Fruit fly (Drosophila melanogaster) whole organism, embryonic: ENCODE data around the gene Kaz1-ORFB.

ENCODE experiments used
- Atf6 ChIP-seq: fragments of 200-800 bp; sonication (Bioruptor generic); IDR thresholded peaks from 2 replicates; pipeline ENCODE4 v1.3.6; 2022; ENCODE audit warnings: missing biosample characterization, missing genetic modification characterization
- CG10209 ChIP-seq: fragments of 200-800 bp; sonication (Bioruptor generic); optimal IDR thresholded peaks from 3 replicates; lab custom pipeline; 2017; ENCODE audit warnings: missing biosample characterization, mild to moderate bottlenecking, missing genetic modification characterization, missing genetic modification reagents
- CG10462 ChIP-seq: fragments of 200-800 bp; sonication (Bioruptor generic); optimal IDR thresholded peaks from 2 replicates; lab custom pipeline; 2016; ENCODE audit warnings: missing biosample characterization, missing genetic modification characterization
- CG11247 ChIP-seq: fragments of 200-800 bp; sonication (Bioruptor generic); IDR thresholded peaks from 2 replicates; pipeline ENCODE4 v1.3.6; 2022; ENCODE audit warnings: missing biosample characterization, missing genetic modification characterization
- CG11398 ChIP-seq: fragments of 200-800 bp; sonication (Bioruptor generic); optimal IDR thresholded peaks from 2 replicates; lab custom pipeline; 2016; ENCODE audit warnings: missing biosample characterization, missing genetic modification characterization
- CG11695 ChIP-seq: fragments of 200-800 bp; sonication (Bioruptor generic); IDR thresholded peaks from 3 replicates; pipeline ENCODE4 v1.3.6; 2022; ENCODE audit warnings: missing biosample characterization, missing genetic modification characterization
- CG12659 ChIP-seq: fragments of 200-800 bp; sonication (Bioruptor generic); optimal IDR thresholded peaks from 3 replicates; lab custom pipeline; 2017; ENCODE audit warnings: mild to moderate bottlenecking, missing biosample characterization, missing genetic modification reagents, missing genetic modification characterization
- CG13296 ChIP-seq: fragments of 200-800 bp; sonication (Bioruptor generic); optimal IDR thresholded peaks from 3 replicates; lab custom pipeline; 2018; ENCODE audit warnings: missing biosample characterization, mild to moderate bottlenecking, missing genetic modification characterization
- CG14050 ChIP-seq: fragments of 200-800 bp; sonication (Bioruptor generic); IDR thresholded peaks from 3 replicates; pipeline ENCODE4 v1.3.6; 2022; ENCODE audit warnings: missing biosample characterization, missing genetic modification characterization
- CG14441 ChIP-seq: fragments of 200-800 bp; sonication (Bioruptor generic); IDR thresholded peaks from 2 replicates; pipeline ENCODE4 v1.3.6; 2022; ENCODE audit warnings: missing biosample characterization, missing genetic modification characterization
- CG15269 ChIP-seq: fragments of 200-800 bp; sonication (Bioruptor generic); optimal IDR thresholded peaks from 2 replicates; lab custom pipeline; 2018; ENCODE audit warnings: missing biosample characterization, mild to moderate bottlenecking, missing genetic modification characterization, moderate library complexity
- CG34422 ChIP-seq: fragments of 200-800 bp; sonication (Bioruptor generic); IDR thresholded peaks from 3 replicates; pipeline ENCODE4 v1.3.6; 2022; ENCODE audit warnings: missing biosample characterization, missing genetic modification characterization
- CG42726 ChIP-seq: fragments of 200-800 bp; sonication (Bioruptor generic); IDR thresholded peaks from 2 replicates; pipeline ENCODE4 v1.3.6; 2022; ENCODE audit warnings: missing biosample characterization, missing genetic modification characterization; ENCODE audit not compliant: partially characterized antibody
- CG4617 ChIP-seq: fragments of 200-800 bp; sonication (Bioruptor generic); optimal IDR thresholded peaks from 3 replicates; lab custom pipeline; 2016; ENCODE audit warnings: missing biosample characterization, missing genetic modification characterization, borderline replicate concordance
- CG6254 ChIP-seq: fragments of 200-800 bp; sonication (Bioruptor generic); optimal IDR thresholded peaks from 3 replicates; lab custom pipeline; 2017; ENCODE audit warnings: mild to moderate bottlenecking, missing biosample characterization, missing genetic modification reagents, missing genetic modification characterization
- CG6654 ChIP-seq: fragments of 200-800 bp; sonication (Bioruptor generic); optimal IDR thresholded peaks from 2 replicates; lab custom pipeline; 2017; ENCODE audit warnings: missing biosample characterization, mild to moderate bottlenecking, missing genetic modification characterization
- CG7271 ChIP-seq: fragments of 200-800 bp; sonication (Bioruptor generic); optimal IDR thresholded peaks from 2 replicates; lab custom pipeline; 2018; ENCODE audit warnings: missing biosample characterization, mild to moderate bottlenecking, missing genetic modification characterization, moderate library complexity
- CG7839 ChIP-seq: fragments of 200-800 bp; sonication (Bioruptor generic); optimal IDR thresholded peaks from 3 replicates; lab custom pipeline; 2018; ENCODE audit warnings: missing biosample characterization, mild to moderate bottlenecking, missing genetic modification characterization, moderate library complexity
- CG7987 ChIP-seq: fragments of 200-800 bp; sonication (Bioruptor generic); optimal IDR thresholded peaks from 2 replicates; lab custom pipeline; 2018; ENCODE audit warnings: missing biosample characterization, mild to moderate bottlenecking, missing genetic modification characterization, moderate library complexity
- CG9437 ChIP-seq: fragments of 200-800 bp; sonication (Bioruptor generic); optimal IDR thresholded peaks from 2 replicates; lab custom pipeline; 2018; ENCODE audit warnings: missing biosample characterization, mild to moderate bottlenecking, missing genetic modification characterization
- CkIIα-i1 ChIP-seq: fragments of 200-800 bp; sonication (Bioruptor generic); IDR thresholded peaks from 2 replicates; pipeline ENCODE4 v1.3.6; 2022; ENCODE audit warnings: missing biosample characterization, missing genetic modification characterization
- Dip3 ChIP-seq: fragments of 200-800 bp; sonication (Bioruptor generic); optimal IDR thresholded peaks from 3 replicates; lab custom pipeline; 2016; ENCODE audit warnings: missing biosample characterization, missing genetic modification characterization
- E2f1 ChIP-seq: fragments of 200-800 bp; sonication (Bioruptor generic); IDR thresholded peaks from 2 replicates; pipeline ENCODE4 v1.3.6; 2022; ENCODE audit warnings: missing biosample characterization, missing genetic modification characterization
- MESR4 ChIP-seq: fragments of 200-800 bp; sonication (Bioruptor generic); optimal IDR thresholded peaks from 2 replicates; lab custom pipeline; 2018; ENCODE audit warnings: missing biosample characterization, mild to moderate bottlenecking, missing genetic modification characterization, moderate library complexity
- Med ChIP-seq: fragments of 200-800 bp; sonication (Bioruptor generic); peaks from one replicate; lab custom pipeline; 2016; ENCODE audit warnings: missing biosample characterization, missing genetic modification characterization, mild to moderate bottlenecking, inconsistent platforms, moderate library complexity
- NC2β ChIP-seq: fragments of 200-800 bp; sonication (Bioruptor generic); optimal IDR thresholded peaks from 2 replicates; lab custom pipeline; 2016; ENCODE audit warnings: missing biosample characterization, missing genetic modification characterization
- NfI ChIP-seq: fragments of 200-800 bp; sonication (Bioruptor generic); optimal IDR thresholded peaks from 3 replicates; lab custom pipeline; 2018; ENCODE audit warnings: missing biosample characterization, mild to moderate bottlenecking, missing genetic modification characterization, moderate library complexity
- Ptx1 ChIP-seq: fragments of 200-800 bp; sonication (Bioruptor generic); IDR thresholded peaks from 2 replicates; pipeline ENCODE4 v1.3.6; 2022; ENCODE audit warnings: missing biosample characterization, missing genetic modification characterization
- Sin3A ChIP-seq: fragments of >200 bp; optimal IDR thresholded peaks from 2 replicates; lab custom pipeline; 2018
- YL-1 ChIP-seq: fragments of 200-800 bp; sonication (Bioruptor generic); optimal IDR thresholded peaks from 3 replicates; lab custom pipeline; 2017; ENCODE audit warnings: missing biosample characterization, mild to moderate bottlenecking, missing genetic modification characterization
- ash1 ChIP-seq: fragments of 200-800 bp; sonication (Bioruptor generic); optimal IDR thresholded peaks from 2 replicates; lab custom pipeline; 2018; ENCODE audit warnings: missing biosample characterization, mild to moderate bottlenecking, missing genetic modification characterization
- bbx ChIP-seq: fragments of 200-800 bp; sonication (Bioruptor generic); IDR thresholded peaks from 2 replicates; pipeline ENCODE4 v1.3.6; 2022; ENCODE audit warnings: missing biosample characterization, missing genetic modification characterization; ENCODE audit not compliant: partially characterized antibody
- cwo ChIP-seq: fragments of 200-800 bp; sonication (Bioruptor generic); optimal IDR thresholded peaks from 3 replicates; lab custom pipeline; 2017; ENCODE audit warnings: missing biosample characterization, missing genetic modification characterization, mild to moderate bottlenecking, moderate library complexity, missing genetic modification reagents
- danr ChIP-seq: fragments of 200-800 bp; sonication (Bioruptor generic); IDR thresholded peaks from 2 replicates; pipeline ENCODE4 v1.3.6; 2022; ENCODE audit warnings: missing biosample characterization, missing genetic modification characterization
- dmrt11E ChIP-seq: fragments of 200-800 bp; sonication (Bioruptor generic); optimal IDR thresholded peaks from 3 replicates; lab custom pipeline; 2018; ENCODE audit warnings: missing biosample characterization, mild to moderate bottlenecking, missing genetic modification characterization, moderate library complexity
- ems ChIP-seq: fragments of 200-800 bp; sonication (Bioruptor generic); optimal IDR thresholded peaks from 3 replicates; lab custom pipeline; 2016; ENCODE audit warnings: missing biosample characterization, missing genetic modification characterization
- eve ChIP-seq, 2 experiments: fragments of >200 bp; optimal IDR thresholded peaks; 2 replicates each; lab custom pipeline; 2017; ENCODE audit warnings: missing biosample characterization in 2 of 2, missing genetic modification characterization in 2 of 2
- gcm ChIP-seq: fragments of 200-800 bp; sonication (Bioruptor generic); optimal IDR thresholded peaks from 2 replicates; lab custom pipeline; 2019; ENCODE audit warnings: missing biosample characterization, mild to moderate bottlenecking, missing genetic modification characterization, moderate library complexity
- ham ChIP-seq: fragments of 200-800 bp; sonication (Bioruptor generic); IDR thresholded peaks from 2 replicates; pipeline ENCODE4 v1.3.6; 2022; ENCODE audit warnings: missing biosample characterization, missing genetic modification characterization
- ken ChIP-seq: fragments of 200-800 bp; sonication (Bioruptor generic); IDR thresholded peaks from 3 replicates; pipeline ENCODE4 v1.3.6; 2022; ENCODE audit warnings: missing biosample characterization, missing genetic modification characterization
- lmd ChIP-seq: fragments of 200-800 bp; sonication (Bioruptor generic); IDR thresholded peaks from 2 replicates; pipeline ENCODE4 v1.3.6; 2022; ENCODE audit warnings: missing biosample characterization, missing genetic modification characterization
- mirr ChIP-seq: fragments of 200-800 bp; sonication (Bioruptor generic); optimal IDR thresholded peaks from 3 replicates; lab custom pipeline; 2018; ENCODE audit warnings: missing biosample characterization, mild to moderate bottlenecking, missing genetic modification characterization
- nerfin-1 ChIP-seq: fragments of 200-800 bp; sonication (Bioruptor generic); optimal IDR thresholded peaks from 3 replicates; lab custom pipeline; 2019; ENCODE audit warnings: missing biosample characterization, mild to moderate bottlenecking, missing genetic modification characterization, moderate library complexity
- nom ChIP-seq: fragments of 200-800 bp; sonication (Bioruptor generic); optimal IDR thresholded peaks from 2 replicates; lab custom pipeline; 2017; ENCODE audit warnings: missing biosample characterization, missing genetic modification characterization, mild to moderate bottlenecking, moderate library complexity, missing genetic modification reagents
- oc ChIP-seq: fragments of 200-800 bp; sonication (Bioruptor generic); optimal IDR thresholded peaks from 2 replicates; lab custom pipeline; 2018; ENCODE audit warnings: missing biosample characterization, mild to moderate bottlenecking, missing genetic modification characterization, moderate library complexity
- pfk ChIP-seq: fragments of 200-800 bp; sonication (Bioruptor generic); optimal IDR thresholded peaks from 2 replicates; lab custom pipeline; 2018; ENCODE audit warnings: missing biosample characterization, mild to moderate bottlenecking, missing genetic modification characterization, moderate library complexity
- phol ChIP-seq: fragments of 200-800 bp; sonication (Bioruptor generic); optimal IDR thresholded peaks from 3 replicates; lab custom pipeline; 2018; ENCODE audit warnings: missing biosample characterization, mild to moderate bottlenecking, missing genetic modification characterization, moderate library complexity
- pita ChIP-seq: fragments of 200-800 bp; sonication (Bioruptor generic); optimal IDR thresholded peaks from 2 replicates; lab custom pipeline; 2017; ENCODE audit warnings: missing biosample characterization, mild to moderate bottlenecking, missing genetic modification characterization
- ro ChIP-seq: fragments of 200-800 bp; sonication (Bioruptor generic); IDR thresholded peaks from 2 replicates; pipeline ENCODE4 v1.3.6; 2022; ENCODE audit warnings: missing biosample characterization, missing genetic modification characterization
- so ChIP-seq: fragments of 200-800 bp; sonication (Bioruptor generic); IDR thresholded peaks from 3 replicates; pipeline ENCODE4 v1.3.6; 2022; ENCODE audit warnings: missing biosample characterization, missing genetic modification characterization
- ssp ChIP-seq: fragments of 200-800 bp; sonication (Bioruptor generic); IDR thresholded peaks from 2 replicates; pipeline ENCODE4 v1.3.6; 2022; ENCODE audit warnings: missing biosample characterization, missing genetic modification characterization
- trem ChIP-seq: fragments of 200-800 bp; optimal IDR thresholded peaks from 3 replicates; lab custom pipeline; 2019; ENCODE audit warnings: missing biosample characterization, mild to moderate bottlenecking, missing genetic modification characterization, moderate library complexity

Gene Kaz1-ORFB

DNA sequence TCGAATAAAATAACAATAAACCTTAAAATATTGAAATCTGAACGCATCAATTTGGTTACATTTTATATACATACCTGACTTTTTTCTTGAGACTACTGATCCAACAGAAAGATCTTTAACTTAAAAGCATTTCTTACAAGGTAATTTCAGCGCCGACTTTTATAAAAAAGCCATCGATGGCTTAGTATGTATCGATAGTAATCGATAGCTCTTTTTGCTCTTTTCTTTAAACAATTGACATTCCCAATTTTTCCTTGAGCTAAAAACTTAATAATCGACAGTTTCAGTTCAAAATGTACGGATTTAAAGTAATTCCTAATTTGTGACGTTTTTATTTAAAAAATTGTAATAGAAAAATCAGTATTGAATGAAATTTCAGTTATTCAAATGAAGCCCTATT lies 41.9 kb upstream of the Kaz1-ORFB start (continued):
- TF ChIP-seq CkIIα-i1 (no peak), YL-1 (GFP tag; lab: Kevin White, UChicago) (no peak), ash1 (GFP tag; lab: Kevin White, UChicago) (no peak), Atf6 (GFP tag; lab: Robert Waterston, UW) (no peak), danr (GFP tag; lab: Robert Waterston, UW) (no peak), dmrt11E (tag; lab: Kevin White, UChicago) (no peak), lmd (GFP tag; lab: Robert Waterston, UW) (no peak), CG12659 (GFP tag; lab: Kevin White, UChicago) (peak; percentile 47), CG11247 (GFP tag; lab: Robert Waterston, UW) (no peak), CG11398 (no peak), CG4617 (GFP tag; lab: Kevin White, UChicago) (no peak), CG7271 (no peak), CG7987 (GFP tag; lab: Kevin White, UChicago) (no peak), Dip3 (GFP tag; lab: Kevin White, UChicago) (no peak), CG11695 (no peak; the same call in 2 of the 3 replicates), ems (no peak), Ptx1 (no peak), phol (tag; lab: Kevin White, UChicago) (no peak), gcm (no peak), Sin3A (lab: Kevin White, UChicago) (no peak), CG13296 (GFP tag; lab: Kevin White, UChicago) (peak; percentile 17), CG34422 (GFP tag; lab: Robert Waterston, UW) (no peak), nom (GFP tag; lab: Kevin White, UChicago) (no peak), CG6254 (no peak), trem (tag; lab: Kevin White, UChicago) (peak; percentile 67), oc (no peak), pita (GFP tag; lab: Kevin White, UChicago) (no peak), CG6654 (GFP tag; lab: Kevin White, UChicago) (no peak), ssp (no peak), CG10462 (GFP tag; lab: Kevin White, UChicago) (no peak), nerfin-1 (tag; lab: Kevin White, UChicago) (no peak), NC2β (GFP tag; lab: Kevin White, UChicago) (no peak), mirr (GFP tag; lab: Kevin White, UChicago) (no peak), CG7839 (no peak), CG14441 (GFP tag; lab: Robert Waterston, UW) (no peak), ken (GFP tag; lab: Robert Waterston, UW) (no peak), cwo (no peak), Med (GFP tag; lab: Kevin White, UChicago) (peak; percentile 65), CG42726 (GFP tag; lab: Robert Waterston, UW) (peak; percentile 86), NfI (GFP tag; lab: Kevin White, UChicago) (no peak), bbx (GFP tag; lab: Robert Waterston, UW) (peak; percentile 89), pfk (GFP tag; lab: Kevin White, UChicago) (no peak), CG15269 (tag; lab: Kevin White, UChicago) (no peak), so (GFP tag; lab: Robert Waterston, UW) (no peak), ro (GFP tag; lab: Robert Waterston, UW) (no peak), E2f1 (no peak), MESR4 (no peak), ham (GFP tag; lab: Robert Waterston, UW) (no peak), CG14050 (GFP tag; lab: Robert Waterston, UW) (no peak), eve (GFP tag; optimal IDR thresholded peaks at IDR 0.05; lab: Kevin White, UChicago) (no peak), CG10209 (GFP tag; lab: Kevin White, UChicago) (no peak), CG9437 (no peak)
